Worm (Caenorhabditis elegans) whole organism, L1 larva: ENCODE data around the gene dmd-7.

ENCODE experiments used
- C16A3.4 ChIP-seq: fragments of 150-350 bp; optimal IDR thresholded peaks from 2 replicates; lab custom pipeline; 2014; ENCODE audit warnings: missing biosample characterization, missing genetic modification characterization
- F16B12.6 ChIP-seq: fragments of 150-350 bp; optimal IDR thresholded peaks from 2 replicates; lab custom pipeline; 2014; ENCODE audit warnings: missing biosample characterization, missing genetic modification characterization
- aha-1 ChIP-seq: fragments of 150-350 bp; optimal IDR thresholded peaks from 2 replicates; lab custom pipeline; 2014; ENCODE audit warnings: missing biosample characterization, missing genetic modification characterization
- blmp-1 ChIP-seq: fragments of 150-350 bp; optimal IDR thresholded peaks from 2 replicates; lab custom pipeline; 2014; ENCODE audit warnings: missing biosample characterization, missing genetic modification characterization
- ceh-63 ChIP-seq: fragments of 200-800 bp; sonication (Bioruptor generic); optimal IDR thresholded peaks from 2 replicates; lab custom pipeline; 2018; ENCODE audit warnings: mild to moderate bottlenecking, missing genetic modification characterization, missing compliant biosample characterization
- ceh-88 ChIP-seq: fragments of 200-800 bp; sonication (Bioruptor generic); IDR thresholded peaks from 2 replicates; pipeline ENCODE4 v1.3.6; 2022; ENCODE audit warnings: missing genetic modification characterization, missing compliant biosample characterization
- dpl-1 ChIP-seq, 3 experiments: fragments of 150-350 bp in 2 of 3; sonication (generic microtip) in 1 of 3; optimal IDR thresholded peaks; 2 replicates each; lab custom pipeline; 2014 to 2017; ENCODE audit warnings: missing biosample characterization in 3 of 3, missing genetic modification characterization in 3 of 3, missing genetic modification reagents in 3 of 3
- efl-1 ChIP-seq, 4 experiments: fragments of 150-350 bp; optimal IDR thresholded peaks in 3 of 4; peaks in 1 of 4; 1 replicate in 1 of 4; 2 replicates in 3 of 4; lab custom pipeline; 2014; ENCODE audit warnings: missing biosample characterization in 2 of 4, missing genetic modification characterization in 2 of 4, missing genetic modification reagents in 2 of 4
- egl-13 ChIP-seq: sonication (generic microtip); optimal IDR thresholded peaks from 2 replicates; lab custom pipeline; 2016; ENCODE audit warnings: missing genotype, missing genetic modification reagents, missing genetic modification characterization, missing compliant biosample characterization
- egl-27 ChIP-seq, 2 experiments: fragments of 150-350 bp in 1 of 2; sonication (generic microtip); optimal IDR thresholded peaks; 3 replicates each; lab custom pipeline; 2017 to 2018; ENCODE audit warnings: missing biosample characterization in 2 of 2, missing genetic modification characterization in 2 of 2, missing genetic modification reagents in 2 of 2
- elt-2 ChIP-seq: sonication (generic microtip); optimal IDR thresholded peaks from 2 replicates; lab custom pipeline; 2016; ENCODE audit warnings: missing genetic modification characterization, mild to moderate bottlenecking, inconsistent platforms, missing compliant biosample characterization, missing genetic modification reagents
- elt-3 ChIP-seq, 6 experiments: fragments of 150-350 bp in 1 of 6; sonication (generic microtip); optimal IDR thresholded peaks; 2 replicates each; lab custom pipeline; 2017 to 2018; ENCODE audit warnings: missing biosample characterization in 6 of 6, missing genetic modification characterization in 6 of 6, inconsistent platforms in 1 of 6
- fkh-10 ChIP-seq: sonication (generic microtip); optimal IDR thresholded peaks from 2 replicates; lab custom pipeline; 2017; ENCODE audit warnings: missing biosample characterization, missing genetic modification reagents, missing genetic modification characterization
- fkh-8 ChIP-seq: sonication (generic microtip); optimal IDR thresholded peaks from 2 replicates; lab custom pipeline; 2016; ENCODE audit warnings: mild to moderate bottlenecking, missing genetic modification characterization, missing compliant biosample characterization
- fos-1 ChIP-seq: fragments of 150-350 bp; optimal IDR thresholded peaks from 2 replicates; lab custom pipeline; 2014; ENCODE audit warnings: missing biosample characterization, missing genetic modification characterization
- grh-1 ChIP-seq: fragments of 200-800 bp; sonication (Bioruptor generic); IDR thresholded peaks from 2 replicates; pipeline ENCODE4 v1.3.6; 2022; ENCODE audit warnings: missing genetic modification reagents, missing genetic modification characterization, missing compliant biosample characterization
- hlh-4 ChIP-seq: sonication (generic microtip); optimal IDR thresholded peaks from 2 replicates; lab custom pipeline; 2016; ENCODE audit warnings: mild to moderate bottlenecking, missing genetic modification characterization, missing compliant biosample characterization
- hpl-2 ChIP-seq: fragments of 150-350 bp; optimal IDR thresholded peaks from 2 replicates; lab custom pipeline; 2014; ENCODE audit warnings: missing biosample characterization, missing genetic modification reagents, missing genetic modification characterization
- isw-1 ChIP-seq: fragments of 200-800 bp; sonication (Bioruptor generic); IDR thresholded peaks from 2 replicates; pipeline ENCODE4 v1.3.6; 2022; ENCODE audit warnings: missing genetic modification characterization, missing compliant biosample characterization
- lin-13 ChIP-seq: fragments of 150-350 bp; optimal IDR thresholded peaks from 2 replicates; lab custom pipeline; 2014; ENCODE audit warnings: missing biosample characterization, missing genetic modification reagents, missing genetic modification characterization
- lin-14 ChIP-seq: fragments of 200-800 bp; sonication (Bioruptor generic); optimal IDR thresholded peaks from 2 replicates; lab custom pipeline; 2018; ENCODE audit warnings: mild to moderate bottlenecking, missing genetic modification characterization, moderate library complexity, missing compliant biosample characterization
- lin-35 ChIP-seq, 2 experiments: fragments of 150-350 bp; optimal IDR thresholded peaks; 2 replicates each; lab custom pipeline; 2014; ENCODE audit warnings: missing biosample characterization in 2 of 2, missing genetic modification characterization in 2 of 2, missing genetic modification reagents in 2 of 2
- lir-3 ChIP-seq: sonication (generic microtip); optimal IDR thresholded peaks from 2 replicates; lab custom pipeline; 2016; ENCODE audit warnings: mild to moderate bottlenecking, missing genetic modification characterization, moderate library complexity, missing compliant biosample characterization; ENCODE audit not compliant: poor library complexity
- lsy-2 ChIP-seq, 2 experiments: fragments of 150-350 bp; optimal IDR thresholded peaks; 2 replicates each; lab custom pipeline; 2014; ENCODE audit warnings: missing biosample characterization in 2 of 2, missing genetic modification characterization in 2 of 2
- mdl-1 ChIP-seq, 2 experiments: fragments of 150-350 bp; optimal IDR thresholded peaks; 2 replicates each; lab custom pipeline; 2014 to 2017; ENCODE audit warnings: missing biosample characterization in 2 of 2, missing genetic modification characterization in 2 of 2, inconsistent platforms in 1 of 2
- mep-1 ChIP-seq: fragments of 150-350 bp; optimal IDR thresholded peaks from 2 replicates; lab custom pipeline; 2014; ENCODE audit warnings: missing biosample characterization, missing genetic modification characterization
- nhr-11 ChIP-seq: fragments of 150-350 bp; optimal IDR thresholded peaks from 2 replicates; lab custom pipeline; 2014; ENCODE audit warnings: missing biosample characterization, missing genetic modification characterization
- nhr-12 ChIP-seq: sonication (generic microtip); optimal IDR thresholded peaks from 2 replicates; lab custom pipeline; 2017; ENCODE audit warnings: missing biosample characterization, missing genetic modification characterization
- nhr-19 ChIP-seq: fragments of 200-800 bp; sonication (Bioruptor generic); conservative IDR thresholded peaks from 2 replicates; pipeline ENCODE4 v1.3.6; 2022; ENCODE audit warnings: missing genetic modification characterization, missing compliant biosample characterization
- nhr-20 ChIP-seq: sonication (generic microtip); optimal IDR thresholded peaks from 2 replicates; lab custom pipeline; 2016; ENCODE audit warnings: mild to moderate bottlenecking, missing genetic modification characterization, missing compliant biosample characterization
- nhr-28 ChIP-seq: fragments of 150-350 bp; optimal IDR thresholded peaks from 2 replicates; lab custom pipeline; 2014; ENCODE audit warnings: missing biosample characterization, missing genetic modification characterization
- nhr-47 ChIP-seq: sonication (generic microtip); optimal IDR thresholded peaks from 2 replicates; lab custom pipeline; 2016; ENCODE audit warnings: mild to moderate bottlenecking, missing genetic modification characterization, moderate library complexity, missing compliant biosample characterization
- nhr-71 ChIP-seq: sonication (generic microtip); optimal IDR thresholded peaks from 2 replicates; lab custom pipeline; 2016; ENCODE audit warnings: mild to moderate bottlenecking, missing genetic modification characterization, moderate library complexity, missing compliant biosample characterization
- nhr-77 ChIP-seq: fragments of 150-350 bp; optimal IDR thresholded peaks from 2 replicates; lab custom pipeline; 2014; ENCODE audit warnings: missing biosample characterization, missing genetic modification characterization
- nhr-84 ChIP-seq: sonication (generic microtip); optimal IDR thresholded peaks from 2 replicates; lab custom pipeline; 2017; ENCODE audit warnings: missing biosample characterization, missing genetic modification characterization
- nhr-85 ChIP-seq: sonication (generic microtip); peaks from one replicate; lab custom pipeline; 2016; ENCODE audit warnings: missing genetic modification characterization, inconsistent platforms, missing compliant biosample characterization
- nhr-90 ChIP-seq: sonication (generic microtip); optimal IDR thresholded peaks from 2 replicates; lab custom pipeline; 2016; ENCODE audit warnings: mild to moderate bottlenecking, missing genetic modification characterization, missing compliant biosample characterization; ENCODE audit not compliant: poor library complexity
- pax-3 ChIP-seq: fragments of 200-800 bp; sonication (Bioruptor generic); optimal IDR thresholded peaks from 2 replicates; lab custom pipeline; 2018; ENCODE audit warnings: mild to moderate bottlenecking, missing genetic modification characterization, moderate library complexity, missing compliant biosample characterization
- skn-1 ChIP-seq: fragments of 150-350 bp; optimal IDR thresholded peaks from 2 replicates; lab custom pipeline; 2014; ENCODE audit warnings: missing biosample characterization, missing genetic modification characterization
- snu-23 ChIP-seq: sonication (generic microtip); optimal IDR thresholded peaks from 2 replicates; lab custom pipeline; 2016; ENCODE audit warnings: missing genetic modification characterization, missing compliant biosample characterization
- sox-4 ChIP-seq: sonication (generic microtip); optimal IDR thresholded peaks from 2 replicates; lab custom pipeline; 2016; ENCODE audit warnings: missing genetic modification characterization, missing compliant biosample characterization
- swsn-7 ChIP-seq: sonication (generic microtip); optimal IDR thresholded peaks from 2 replicates; lab custom pipeline; 2016; ENCODE audit warnings: missing genetic modification characterization, missing compliant biosample characterization
- tbx-2 ChIP-seq: sonication (generic microtip); optimal IDR thresholded peaks from 2 replicates; lab custom pipeline; 2016; ENCODE audit warnings: missing genetic modification characterization, missing compliant biosample characterization
- tlp-1 ChIP-seq: fragments of 150-350 bp; optimal IDR thresholded peaks from 2 replicates; lab custom pipeline; 2014; ENCODE audit warnings: missing biosample characterization, missing genetic modification characterization
- unc-130 ChIP-seq: fragments of 150-350 bp; optimal IDR thresholded peaks from 2 replicates; lab custom pipeline; 2017; ENCODE audit warnings: missing biosample characterization, missing genetic modification characterization, inconsistent platforms
- unc-30 ChIP-seq: sonication (generic microtip); optimal IDR thresholded peaks from 2 replicates; lab custom pipeline; 2017; ENCODE audit warnings: missing biosample characterization, missing genetic modification characterization
- unc-86 ChIP-seq: sonication (generic microtip); optimal IDR thresholded peaks from 2 replicates; lab custom pipeline; 2016; ENCODE audit warnings: missing genetic modification characterization, missing compliant biosample characterization
- xbp-1 ChIP-seq: sonication (generic microtip); optimal IDR thresholded peaks from 2 replicates; lab custom pipeline; 2016; ENCODE audit warnings: missing genetic modification characterization, missing compliant biosample characterization
- zip-4 ChIP-seq: fragments of 200-800 bp; sonication (Bioruptor generic); optimal IDR thresholded peaks from 2 replicates; lab custom pipeline; 2018; ENCODE audit warnings: mild to moderate bottlenecking, missing genetic modification characterization, moderate library complexity, missing compliant biosample characterization
- ztf-11 ChIP-seq, 2 experiments: sonication (generic microtip); optimal IDR thresholded peaks; 2 replicates each; lab custom pipeline; 2016 to 2017; ENCODE audit warnings: missing genetic modification characterization in 2 of 2, missing biosample characterization in 1 of 2, missing compliant biosample characterization in 1 of 2

dmd-7 gene

DNA sequence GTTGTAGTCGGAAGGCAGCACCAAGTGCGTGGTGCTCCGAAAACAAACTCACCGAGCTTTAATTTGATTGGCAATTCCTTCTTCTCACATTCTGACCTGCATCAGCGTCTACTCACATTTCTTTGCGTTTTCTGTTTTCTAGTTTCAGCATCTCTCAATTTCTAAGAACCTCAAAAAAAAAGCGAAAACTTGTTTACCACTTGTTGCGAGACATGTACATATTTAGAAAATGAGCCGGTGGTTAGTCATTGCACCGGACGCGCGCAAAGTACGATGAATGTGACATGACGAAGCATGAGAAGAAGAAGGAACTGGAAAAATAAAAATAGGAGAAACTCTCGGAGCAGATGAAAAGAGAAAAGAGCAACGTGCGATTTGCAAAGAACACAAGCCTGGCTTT, 2.1 kb upstream of the dmd-7 start:
- TF ChIP-seq fkh-10 (GFP tag; lab: Kevin White, UChicago) (no peak), hlh-4 (peak; percentile 35), fos-1 (no peak), nhr-71 (peak; percentile 69), lin-14 (GFP tag; lab: Kevin White, UChicago) (peak; percentile 79), nhr-20 (peak; percentile 27), swsn-7 (tag; lab: Kevin White, UChicago) (peak; percentile 33), tbx-2 (tag; lab: Kevin White, UChicago) (peak; percentile 35), nhr-84 (tag; lab: Kevin White, UChicago) (no peak), unc-30 (tag; lab: Kevin White, UChicago) (no peak), nhr-11 (tag; lab: Kevin White, UChicago) (peak; percentile 2), lsy-2 (tag; optimal IDR thresholded peaks at IDR 0.05; lab: Kevin White, UChicago) (peak in 1 of 2 experiments; percentile 24), ztf-11 (tag; optimal IDR thresholded peaks at IDR 0.05; lab: Kevin White, UChicago) (no peak), snu-23 (no peak), isw-1 (GFP tag; lab: Robert Waterston, UW) (no peak), egl-13 (tag; lab: Kevin White, UChicago) (peak; percentile 71), hpl-2 (GFP tag; lab: Kevin White, UChicago) (no peak), C16A3.4 (tag; lab: Kevin White, UChicago) (no peak), nhr-47 (peak; percentile 67), tlp-1 (no peak), skn-1 (tag; lab: Kevin White, UChicago) (no peak), ceh-63 (GFP tag; lab: Kevin White, UChicago) (no peak), fkh-8 (tag; lab: Kevin White, UChicago) (peak; percentile 91), unc-86 (tag; lab: Kevin White, UChicago) (peak; percentile 10), pax-3 (tag; lab: Kevin White, UChicago) (peak; percentile 25)

ce11 chrV:6247397-6247796, 666 bp downstream of the dmd-7 start:
- TF ChIP-seq elt-2, result peak; percentile 74
- TF ChIP-seq nhr-85, result peak; percentile 98
- no peak for TF ChIP-seq nhr-12 (tag; lab: Kevin White, UChicago)
- peak; percentile 65 to 81 for TF ChIP-seq lsy-2 (tag; optimal IDR thresholded peaks at IDR 0.05; lab: Kevin White, UChicago)
- peak; percentile 34 for TF ChIP-seq C16A3.4 (tag; lab: Kevin White, UChicago)
- TF ChIP-seq tbx-2 (tag; lab: Kevin White, UChicago), result peak; percentile 50
- peak in 1 of 2 experiments; percentile 44 for TF ChIP-seq mdl-1 (tag; optimal IDR thresholded peaks at IDR 0.05; lab: Kevin White, UChicago)
- TF ChIP-seq mep-1 (tag; lab: Kevin White, UChicago), result peak; percentile 36
- peak; percentile 40 for TF ChIP-seq sox-4
- peak; percentile 82 for TF ChIP-seq nhr-71
- TF ChIP-seq dpl-1 (GFP tag; optimal IDR thresholded peaks at IDR 0.05; lab: Kevin White, UChicago), result no peak
- TF ChIP-seq zip-4 (GFP tag; lab: Kevin White, UChicago), result no peak
- no peak for TF ChIP-seq nhr-77 (tag; lab: Kevin White, UChicago)
- peak; percentile 21 for TF ChIP-seq lir-3 (tag; lab: Kevin White, UChicago)
- peak; percentile 64 for TF ChIP-seq unc-130 (tag; lab: Kevin White, UChicago)
- TF ChIP-seq lin-13, result peak; percentile 2
- TF ChIP-seq lin-35 (GFP tag; optimal IDR thresholded peaks at IDR 0.05; lab: Kevin White, UChicago), result peak in 1 of 2 experiments; percentile 70
- TF ChIP-seq egl-27 (tag; optimal IDR thresholded peaks at IDR 0.05; lab: Kevin White, UChicago), result peak in 1 of 2 experiments; percentile 61
- TF ChIP-seq F16B12.6, result no peak
- TF ChIP-seq snu-23, result peak; percentile 59
- no peak for TF ChIP-seq nhr-28 (tag; lab: Kevin White, UChicago)
- TF ChIP-seq efl-1 (optimal IDR thresholded peaks at IDR 0.05; lab: Kevin White, UChicago), result peak in 1 of 2 experiments; percentile 7
- TF ChIP-seq efl-1 (GFP tag; optimal IDR thresholded peaks at IDR 0.05 in 1 of 2; lab: Kevin White, UChicago), result no peak
- TF ChIP-seq xbp-1 (tag; lab: Kevin White, UChicago), result no peak
- TF ChIP-seq grh-1 (GFP tag; lab: Robert Waterston, UW), result peak; percentile 47; the same call in 1 of the 2 replicates
- TF ChIP-seq nhr-20, result peak; percentile 87
- no peak for TF ChIP-seq tlp-1
- peak; percentile 65 for TF ChIP-seq blmp-1 (tag; lab: Kevin White, UChicago)
- peak; percentile 73 for TF ChIP-seq nhr-19
- no peak for TF ChIP-seq ceh-88 (GFP tag; lab: Robert Waterston, UW)
- TF ChIP-seq skn-1 (tag; lab: Kevin White, UChicago), result no peak
- peak; percentile 43 for TF ChIP-seq aha-1 (tag; lab: Kevin White, UChicago)
- TF ChIP-seq nhr-90, result peak; percentile 75
- peak; percentile 1 to 97 (median 86) for TF ChIP-seq elt-3 (tag; optimal IDR thresholded peaks at IDR 0.05; lab: Kevin White, UChicago)
- TF ChIP-seq lin-14 (GFP tag; lab: Kevin White, UChicago), result peak; percentile 78
- TF ChIP-seq nhr-47, result peak; percentile 65
